4 fruit fly cellular contexts compared by ENCODE assay signal in genomic region chr2L:8694250-8694704, dm6.
A peak's percentile ranks its signal among the peaks of the same experiment; 100 is the strongest.
TF ChIP-seq lines count a peak whose summit lies in the region.

No protein-coding gene starts in this region.

- no peak for TF ChIP-seq CTCF in whole organism, embryonic (GFP tag; optimal IDR thresholded peaks at IDR 0.05; lab: Kevin White, UChicago)

TF ChIP-seq in whole organism, adult, 20 proteins besides CTCF, POLR2A, EP300 and RAD21:
- peak; percentile 87 for TF ChIP-seq Mnt (GFP tag; optimal IDR thresholded peaks at IDR 0.05; lab: Kevin White, UChicago)
- TF ChIP-seq CG14711 (tag; optimal IDR thresholded peaks at IDR 0.05; lab: Kevin White, UChicago), result peak; percentile 29
- TF ChIP-seq CG7045 (GFP tag; optimal IDR thresholded peaks at IDR 0.05; lab: Kevin White, UChicago), result no peak
- peak in 1 of 2 experiments; percentile 18 for TF ChIP-seq cnc (optimal IDR thresholded peaks at IDR 0.05; lab: Kevin White, UChicago)
- TF ChIP-seq tj (GFP tag; optimal IDR thresholded peaks at IDR 0.05; lab: Kevin White, UChicago), result peak; percentile 93
- no peak for TF ChIP-seq CG1620 (GFP tag; optimal IDR thresholded peaks at IDR 0.05; lab: Kevin White, UChicago)
- peak; percentile 37 for TF ChIP-seq CG7101 (tag; optimal IDR thresholded peaks at IDR 0.05; lab: Kevin White, UChicago)
- TF ChIP-seq CG11617 (GFP tag; optimal IDR thresholded peaks at IDR 0.05; lab: Kevin White, UChicago), result no peak
- peak; percentile 18 for TF ChIP-seq Clk (GFP tag; optimal IDR thresholded peaks at IDR 0.05; lab: Kevin White, UChicago)
- peak; percentile 89 for TF ChIP-seq cic (GFP tag; optimal IDR thresholded peaks at IDR 0.05; lab: Kevin White, UChicago)
- TF ChIP-seq kay (GFP tag; lab: Kevin White, UChicago; ENCODE audit: borderline replicate concordance), result peak; percentile 95
- TF ChIP-seq CG33017 (tag; optimal IDR thresholded peaks at IDR 0.05; lab: Kevin White, UChicago), result peak; percentile 17
- TF ChIP-seq CG12768 (GFP tag; optimal IDR thresholded peaks at IDR 0.05; lab: Kevin White, UChicago), result peak; percentile 45
- TF ChIP-seq pad (GFP tag; optimal IDR thresholded peaks at IDR 0.05; lab: Kevin White, UChicago), result no peak
- no peak for TF ChIP-seq CG5204 (GFP tag; optimal IDR thresholded peaks at IDR 0.05; lab: Kevin White, UChicago)
- peak; percentile 10 for TF ChIP-seq Hr96 (GFP tag; optimal IDR thresholded peaks at IDR 0.05; lab: Kevin White, UChicago)
- no peak for TF ChIP-seq ovo (GFP tag; optimal IDR thresholded peaks at IDR 0.05; lab: Kevin White, UChicago)
- TF ChIP-seq toe (GFP tag; optimal IDR thresholded peaks at IDR 0.05; lab: Kevin White, UChicago), result no peak
- TF ChIP-seq bab1 (GFP tag; optimal IDR thresholded peaks at IDR 0.05; lab: Kevin White, UChicago), result peak; percentile 46
- TF ChIP-seq Crg-1 (GFP tag; optimal IDR thresholded peaks at IDR 0.05; lab: Kevin White, UChicago), result no peak

TF ChIP-seq in whole organism, embryonic, 481 proteins besides CTCF, POLR2A, EP300 and RAD21 (continues in another document):
- TF ChIP-seq CG4360 (GFP tag; IDR thresholded peaks at IDR 0.05; lab: Robert Waterston, UW) (no peak), CG9932 (GFP tag; IDR thresholded peaks at IDR 0.05; lab: Robert Waterston, UW) (peak; percentile 45; the same call in 1 of the 2 replicates), tna (GFP tag; IDR thresholded peaks at IDR 0.05; lab: Robert Waterston, UW; ENCODE audit: partially characterized antibody) (no peak), CG6791 (GFP tag; IDR thresholded peaks at IDR 0.05; lab: Robert Waterston, UW; ENCODE audit: partially characterized antibody) (no peak), cato (GFP tag; optimal IDR thresholded peaks at IDR 0.05; lab: Kevin White, UChicago; ENCODE audit: borderline replicate concordance) (no peak), CG6813 (GFP tag; optimal IDR thresholded peaks at IDR 0.05; lab: Kevin White, UChicago) (peak; percentile 6), CG2712 (tag; optimal IDR thresholded peaks at IDR 0.05; lab: Kevin White, UChicago) (no peak), gsb-n (tag; optimal IDR thresholded peaks at IDR 0.05; lab: Kevin White, UChicago) (no peak), CG8359 (GFP tag; optimal IDR thresholded peaks at IDR 0.05; lab: Kevin White, UChicago; ENCODE audit: borderline replicate concordance) (peak; percentile 23), zen (tag; optimal IDR thresholded peaks at IDR 0.05; lab: Kevin White, UChicago) (no peak), CG15479 (GFP tag; optimal IDR thresholded peaks at IDR 0.05; lab: Kevin White, UChicago) (no peak), B-H2 (GFP tag; optimal IDR thresholded peaks at IDR 0.05; lab: Kevin White, UChicago) (peak; percentile 12), inv (GFP tag; IDR thresholded peaks at IDR 0.05; lab: Robert Waterston, UW; ENCODE audit: partially characterized antibody) (no peak), E2f1 (GFP tag; IDR thresholded peaks at IDR 0.05; lab: Robert Waterston, UW) (no peak), pum (GFP tag; optimal IDR thresholded peaks at IDR 0.05; lab: Kevin White, UChicago) (no peak), CG4404 (GFP tag; IDR thresholded peaks at IDR 0.05; lab: Robert Waterston, UW) (no peak), CG12071 (GFP tag; optimal IDR thresholded peaks at IDR 0.05; lab: Kevin White, UChicago) (peak; percentile 19), cwo (GFP tag; optimal IDR thresholded peaks at IDR 0.05; lab: Kevin White, UChicago) (peak; percentile 79), CG10321 (GFP tag; IDR thresholded peaks at IDR 0.05; lab: Robert Waterston, UW) (no peak), Side (GFP tag; optimal IDR thresholded peaks at IDR 0.05; lab: Kevin White, UChicago) (peak; percentile 13), HmgZ (tag; optimal IDR thresholded peaks at IDR 0.05; lab: Kevin White, UChicago) (peak; percentile 64), btn (GFP tag; optimal IDR thresholded peaks at IDR 0.05; lab: Kevin White, UChicago) (no peak), grn (GFP tag; optimal IDR thresholded peaks at IDR 0.05; lab: Kevin White, UChicago) (peak; percentile 56), Myb (GFP tag; optimal IDR thresholded peaks at IDR 0.05; lab: Kevin White, UChicago) (no peak)

TF ChIP-seq in whole organism, prepupa, 60 proteins besides CTCF, POLR2A, EP300 and RAD21:
- peak; percentile 79 for TF ChIP-seq vri (GFP tag; optimal IDR thresholded peaks at IDR 0.05; lab: Kevin White, UChicago)
- TF ChIP-seq cyc (GFP tag; optimal IDR thresholded peaks at IDR 0.05; lab: Kevin White, UChicago), result no peak
- TF ChIP-seq Eip93F (GFP tag; optimal IDR thresholded peaks at IDR 0.05; lab: Kevin White, UChicago), result peak; percentile 70
- peak; percentile 8; the same call in 1 of the 2 replicates for TF ChIP-seq CG15336 (GFP tag; IDR thresholded peaks at IDR 0.05; lab: Robert Waterston, UW)
- peak; percentile 78 for TF ChIP-seq svp (GFP tag; lab: Kevin White, UChicago)
- TF ChIP-seq fkh (GFP tag; optimal IDR thresholded peaks at IDR 0.05; lab: Kevin White, UChicago), result peak; percentile 35
TF ChIP-seq in whole organism, prepupa: peak in this region for 5.

TF ChIP-seq in whole organism, wandering third instar larva, 38 proteins besides CTCF, POLR2A, EP300 and RAD21:
- TF ChIP-seq Myc (optimal IDR thresholded peaks at IDR 0.05; lab: Kevin White, UChicago) (no peak), psq (GFP tag; optimal IDR thresholded peaks at IDR 0.05; lab: Kevin White, UChicago) (no peak), OdsH (GFP tag; optimal IDR thresholded peaks at IDR 0.05; lab: Kevin White, UChicago) (no peak), Vsx2 (GFP tag; optimal IDR thresholded peaks at IDR 0.05; lab: Kevin White, UChicago; ENCODE audit: partially characterized antibody) (peak; percentile 1), tai (GFP tag; optimal IDR thresholded peaks at IDR 0.05; lab: Kevin White, UChicago) (no peak), sv (GFP tag; optimal IDR thresholded peaks at IDR 0.05; lab: Kevin White, UChicago) (no peak), h (GFP tag; optimal IDR thresholded peaks at IDR 0.05; lab: Kevin White, UChicago) (peak; percentile 66), Jra (GFP tag; optimal IDR thresholded peaks at IDR 0.05; lab: Kevin White, UChicago) (peak; percentile 77), N (GFP tag; optimal IDR thresholded peaks at IDR 0.05; lab: Kevin White, UChicago) (no peak), fru (GFP tag; optimal IDR thresholded peaks at IDR 0.05; lab: Kevin White, UChicago) (no peak), GATAd (GFP tag; optimal IDR thresholded peaks at IDR 0.05; lab: Kevin White, UChicago) (no peak), br (GFP tag; optimal IDR thresholded peaks at IDR 0.05; lab: Kevin White, UChicago) (peak; percentile 33), Hr78 (GFP tag; optimal IDR thresholded peaks at IDR 0.05; lab: Kevin White, UChicago) (no peak), Abd-B (GFP tag; optimal IDR thresholded peaks at IDR 0.05; lab: Kevin White, UChicago) (no peak), Mio (GFP tag; optimal IDR thresholded peaks at IDR 0.05; lab: Kevin White, UChicago) (no peak), dl (GFP tag; optimal IDR thresholded peaks at IDR 0.05; lab: Kevin White, UChicago; ENCODE audit: insufficient read depth in 1 of 2, partially characterized antibody in 2 of 2) (no peak), sage (GFP tag; optimal IDR thresholded peaks at IDR 0.05; lab: Kevin White, UChicago) (no peak), CrebA (GFP tag; optimal IDR thresholded peaks at IDR 0.05; lab: Kevin White, UChicago; ENCODE audit: borderline replicate concordance) (peak; percentile 35), CG32264 (GFP tag; optimal IDR thresholded peaks at IDR 0.05; lab: Kevin White, UChicago) (no peak), ey (GFP tag; optimal IDR thresholded peaks at IDR 0.05; lab: Kevin White, UChicago) (no peak), HLH106 (tag; optimal IDR thresholded peaks at IDR 0.05; lab: Kevin White, UChicago) (peak; percentile 16), jim (GFP tag; optimal IDR thresholded peaks at IDR 0.05; lab: Kevin White, UChicago) (no peak), CG9705 (GFP tag; optimal IDR thresholded peaks at IDR 0.05; lab: Kevin White, UChicago) (no peak), brk (GFP tag; optimal IDR thresholded peaks at IDR 0.05; lab: Kevin White, UChicago) (no peak), Sp1 (GFP tag; optimal IDR thresholded peaks at IDR 0.05; lab: Kevin White, UChicago) (no peak), Hnf4 (GFP tag; optimal IDR thresholded peaks at IDR 0.05; lab: Kevin White, UChicago) (peak; percentile 10), Hr83 (GFP tag; optimal IDR thresholded peaks at IDR 0.05; lab: Kevin White, UChicago; ENCODE audit: poor library complexity, severe bottlenecking) (no peak), pan (optimal IDR thresholded peaks at IDR 0.05; lab: Kevin White, UChicago) (no peak), Dfd (GFP tag; optimal IDR thresholded peaks at IDR 0.05; lab: Kevin White, UChicago) (no peak), lola (GFP tag; optimal IDR thresholded peaks at IDR 0.05; lab: Kevin White, UChicago) (no peak), Rel (GFP tag; optimal IDR thresholded peaks at IDR 0.05; lab: Kevin White, UChicago) (peak; percentile 70), Rel (tag; optimal IDR thresholded peaks at IDR 0.05; lab: Kevin White, UChicago) (peak; percentile 96), foxo (GFP tag; optimal IDR thresholded peaks at IDR 0.05; lab: Kevin White, UChicago) (no peak), usp (GFP tag; optimal IDR thresholded peaks at IDR 0.05; lab: Kevin White, UChicago) (no peak), dsf (GFP tag; optimal IDR thresholded peaks at IDR 0.05; lab: Kevin White, UChicago; ENCODE audit: borderline replicate concordance) (no peak), woc (GFP tag; optimal IDR thresholded peaks at IDR 0.05; lab: Kevin White, UChicago) (no peak), dmrt93B (GFP tag; optimal IDR thresholded peaks at IDR 0.05; lab: Kevin White, UChicago) (no peak), rgr (GFP tag; optimal IDR thresholded peaks at IDR 0.05; lab: Kevin White, UChicago) (peak; percentile 41), Dif (GFP tag; optimal IDR thresholded peaks at IDR 0.05; lab: Kevin White, UChicago; ENCODE audit: partially characterized antibody) (peak; percentile 4)
